Worm (Caenorhabditis elegans) whole organism, early embryonic: Measurements from ENCODE around the gene msp-10.

Experiments
- F13C5.2 ChIP-seq: sonication (generic microtip); optimal IDR thresholded peaks from 2 replicates; lab custom pipeline; 2017; ENCODE audit warnings: mild to moderate bottlenecking, missing genetic modification characterization, inconsistent platforms, missing compliant biosample characterization
- ama-1 ChIP-seq: fragments of 150-350 bp; optimal IDR thresholded peaks from 2 replicates; lab custom pipeline; 2014
- ceh-36 ChIP-seq: sonication (generic microtip); optimal IDR thresholded peaks from 2 replicates; lab custom pipeline; 2016; ENCODE audit warnings: missing genetic modification characterization, inconsistent platforms, missing compliant biosample characterization
- tbx-11 ChIP-seq: fragments of 200-800 bp; sonication (Bioruptor generic); IDR thresholded peaks from 2 replicates; pipeline ENCODE4 v1.3.6; 2022; ENCODE audit warnings: missing genetic modification characterization, missing compliant biosample characterization

DNA sequence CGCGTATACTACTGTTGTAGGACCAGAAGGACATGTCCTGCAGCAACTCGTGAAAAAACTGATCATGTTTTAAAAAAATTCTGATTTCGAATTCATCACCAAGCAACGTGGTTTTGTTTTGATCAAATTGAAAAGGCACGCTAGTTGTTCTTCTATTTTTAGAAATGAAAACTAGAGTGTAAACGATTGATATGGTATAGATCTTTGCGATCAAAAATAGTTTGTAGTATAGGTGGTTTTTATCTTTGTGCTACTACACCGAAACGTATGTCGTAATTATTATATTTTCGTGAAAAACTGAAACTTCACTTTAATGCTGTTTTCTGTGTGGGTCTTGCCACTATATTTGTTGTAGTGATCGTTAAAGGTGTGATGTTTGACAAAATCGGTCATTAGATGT, 29.4 kb downstream of the msp-10 start:
- TF ChIP-seq F13C5.2 (tag; lab: Kevin White, UChicago) (no peak), ama-1 (lab: Kevin White, UChicago) (no peak), ceh-36 (tag; lab: Kevin White, UChicago) (no peak), tbx-11 (GFP tag; lab: Robert Waterston, UW) (no peak)
